Fruit fly (Drosophila melanogaster): ENCODE measurements around the gene Hip14.
A peak's percentile ranks its signal among the peaks of the same experiment; 100 is the strongest.

The Hip14 gene

DNA sequence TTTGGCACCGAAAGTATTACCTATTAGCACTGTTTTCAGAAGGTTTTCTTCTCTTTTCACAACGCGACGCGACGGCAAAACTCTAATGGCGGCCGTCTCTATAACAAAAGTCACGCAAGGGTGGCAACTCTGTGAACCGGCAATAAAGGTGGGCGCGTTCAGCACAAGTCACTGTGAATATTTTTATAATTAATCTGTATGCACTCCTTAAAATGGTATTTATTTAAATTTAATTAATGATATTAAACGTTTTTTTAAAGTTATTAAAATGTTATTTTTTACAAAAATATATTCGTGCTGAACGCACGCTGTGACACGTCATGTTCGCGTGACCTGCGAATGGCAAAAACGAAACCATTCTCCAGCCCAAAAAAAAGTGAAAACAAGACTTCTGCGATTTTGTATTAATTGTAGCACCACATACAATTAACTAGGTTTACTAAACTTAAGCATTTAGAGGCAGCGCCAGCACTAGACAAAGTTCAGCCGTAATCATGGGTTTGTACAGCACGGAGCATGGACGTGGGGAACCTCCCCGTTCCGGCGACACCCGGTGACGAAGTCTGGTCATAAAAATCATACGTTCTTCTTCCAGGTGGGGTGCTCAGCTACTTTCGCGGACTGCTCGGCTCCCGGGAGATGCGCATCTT lies 5.1 kb upstream of the Hip14 start, which contains the start of the genes brm and Arl1 (continued):
- TF ChIP-seq vri (GFP tag; optimal IDR thresholded peaks at IDR 0.05) (peak; percentile 94), eg (GFP tag; IDR thresholded peaks at IDR 0.05) (peak; percentile 99), CG6276 (GFP tag; optimal IDR thresholded peaks at IDR 0.05) (peak; percentile 94), fd59A (GFP tag; optimal IDR thresholded peaks at IDR 0.05) (peak; percentile 97), CG15336 (GFP tag; IDR thresholded peaks at IDR 0.05) (peak; percentile 98), Sox15 (GFP tag; optimal IDR thresholded peaks at IDR 0.05) (peak; percentile 98), Sox102F (GFP tag; optimal IDR thresholded peaks at IDR 0.05) (peak; percentile 95), CG8119 (GFP tag; IDR thresholded peaks at IDR 0.05) (peak; percentile 98), CG34406 (GFP tag; optimal IDR thresholded peaks at IDR 0.05) (peak; percentile 99), pdm3 (GFP tag; optimal IDR thresholded peaks at IDR 0.05) (peak; percentile 96), CG31627 (GFP tag; optimal IDR thresholded peaks at IDR 0.05) (peak; percentile 95), CG11902 (GFP tag; optimal IDR thresholded peaks at IDR 0.05) (peak; percentile 97), Sox14 (GFP tag; optimal IDR thresholded peaks at IDR 0.05) (peak; percentile 95), Hr4 (GFP tag; optimal IDR thresholded peaks at IDR 0.05) (peak; percentile 97), Smox (GFP tag; optimal IDR thresholded peaks at IDR 0.05) (peak; percentile 94), dac (GFP tag; optimal IDR thresholded peaks at IDR 0.05) (peak; percentile 98), OdsH (GFP tag; optimal IDR thresholded peaks at IDR 0.05) (peak; percentile 98), Met (GFP tag; optimal IDR thresholded peaks at IDR 0.05) (peak; percentile 94), topi (GFP tag; optimal IDR thresholded peaks at IDR 0.05) (peak; percentile 96), Gug (GFP tag; IDR thresholded peaks at IDR 0.05) (peak; percentile 99), ss (GFP tag; optimal IDR thresholded peaks at IDR 0.05) (peak in 1 of 2 experiments; percentile 99), CG1621 (tag; optimal IDR thresholded peaks at IDR 0.05) (peak; percentile 93)

DNA sequence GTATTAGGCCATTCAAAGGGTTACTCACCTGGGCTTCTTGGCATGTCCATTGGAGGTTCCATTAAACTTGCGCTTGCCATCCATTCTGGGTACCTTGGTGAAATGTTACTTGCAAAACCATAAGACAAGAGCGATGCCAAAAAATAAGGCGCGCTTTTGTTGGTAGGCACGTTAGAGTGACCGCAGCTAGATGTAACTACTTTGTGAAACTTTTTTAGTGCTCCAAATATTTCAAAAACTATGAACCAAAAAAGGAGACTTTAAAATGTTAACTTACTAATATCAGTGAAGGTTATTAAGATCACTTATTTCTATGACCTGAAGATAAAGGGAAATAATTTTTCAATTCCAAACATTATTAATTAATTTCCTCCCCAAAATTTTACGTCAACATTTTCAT lies 401 bp upstream of the Hip14 start, which contains the start of gene PolD1:
Gene PolD1, minus strand, starts transcription at position 181 of the 400 bp plus-strand sequence.
- TF ChIP-seq acj6 (GFP tag; optimal IDR thresholded peaks at IDR 0.05) (no peak), Ets21C (GFP tag; optimal IDR thresholded peaks at IDR 0.05) (no peak), dsx (GFP tag; optimal IDR thresholded peaks at IDR 0.05; ENCODE audit: poor library complexity, severe bottlenecking) (no peak), topi (GFP tag; optimal IDR thresholded peaks at IDR 0.05) (no peak), dac (GFP tag; optimal IDR thresholded peaks at IDR 0.05) (no peak)

DNA sequence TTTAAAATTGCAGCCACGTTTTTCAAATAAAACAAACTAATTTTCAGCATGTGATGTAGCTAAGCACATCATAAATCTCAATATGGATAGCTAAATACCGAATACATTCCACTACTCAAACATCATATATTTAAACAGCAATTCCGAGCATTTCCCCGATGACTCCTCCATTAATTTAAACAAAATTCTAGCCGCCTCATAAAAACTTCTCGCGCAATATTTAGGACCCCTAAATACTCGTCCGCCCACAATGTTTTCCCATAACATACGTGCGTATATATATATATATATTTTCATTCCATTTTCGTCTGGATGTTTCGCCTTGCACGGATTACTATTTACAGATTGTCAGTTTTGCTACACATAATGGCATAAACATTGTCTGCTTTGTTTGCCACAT lies 8.0 kb downstream of the Hip14 start:
- TF ChIP-seq CG8119 (GFP tag; IDR thresholded peaks at IDR 0.05) (no peak), CG7368 (GFP tag; optimal IDR thresholded peaks at IDR 0.05) (no peak), Sox102F (GFP tag; optimal IDR thresholded peaks at IDR 0.05) (no peak), salr (GFP tag; optimal IDR thresholded peaks at IDR 0.05) (no peak), Gug (GFP tag; IDR thresholded peaks at IDR 0.05) (no peak), ss (GFP tag; optimal IDR thresholded peaks at IDR 0.05) (no peak), pdm3 (GFP tag; optimal IDR thresholded peaks at IDR 0.05) (no peak), achi (GFP tag; optimal IDR thresholded peaks at IDR 0.05) (no peak), Eip93F (GFP tag; optimal IDR thresholded peaks at IDR 0.05) (no peak), Hr38 (GFP tag; optimal IDR thresholded peaks at IDR 0.05) (no peak)

DNA sequence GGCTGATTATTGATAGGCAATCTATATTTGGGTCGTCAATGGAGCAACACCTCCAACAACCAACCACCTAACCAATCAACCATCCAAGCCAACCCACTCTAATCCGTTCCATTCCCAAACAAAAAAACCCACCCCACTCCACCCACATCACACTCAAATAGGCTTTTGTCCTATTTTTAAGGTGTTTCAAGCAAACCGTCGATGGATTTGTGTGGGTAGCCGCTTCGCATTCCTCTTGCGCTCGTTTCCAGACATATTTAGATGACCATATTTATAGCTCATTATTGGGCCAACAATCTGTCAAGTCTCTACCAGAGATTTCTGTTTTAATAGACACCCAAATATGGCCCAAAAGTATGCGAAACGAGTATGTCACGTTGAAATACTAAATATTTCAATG lies 10.2 kb downstream of the Hip14 start:
- TF ChIP-seq CG34406 (GFP tag; optimal IDR thresholded peaks at IDR 0.05) (no peak), net (GFP tag; optimal IDR thresholded peaks at IDR 0.05) (no peak), CG4318 (GFP tag; optimal IDR thresholded peaks at IDR 0.05) (no peak), OdsH (GFP tag; optimal IDR thresholded peaks at IDR 0.05) (no peak), CG10669 (GFP tag; optimal IDR thresholded peaks at IDR 0.05) (no peak), esn (GFP tag; optimal IDR thresholded peaks at IDR 0.05) (no peak)
